Worm (Caenorhabditis elegans) whole organism, L1 larva: Measurements from ENCODE around the gene Y54F10AM.6.

Experiments
- C16A3.4 ChIP-seq: fragments of 150-350 bp; optimal IDR thresholded peaks from 2 replicates; lab custom pipeline; 2014; ENCODE audit warnings: missing biosample characterization, missing genetic modification characterization
- C34B4.2 ChIP-seq: sonication (generic microtip); optimal IDR thresholded peaks from 2 replicates; lab custom pipeline; 2017; ENCODE audit warnings: mild to moderate bottlenecking, missing genetic modification characterization, missing compliant biosample characterization
- Y116A8C.19 ChIP-seq: sonication (generic microtip); optimal IDR thresholded peaks from 2 replicates; lab custom pipeline; 2016; ENCODE audit warnings: missing compliant biosample characterization, missing genetic modification characterization, borderline replicate concordance
- aha-1 ChIP-seq: fragments of 150-350 bp; optimal IDR thresholded peaks from 2 replicates; lab custom pipeline; 2014; ENCODE audit warnings: missing biosample characterization, missing genetic modification characterization
- aly-2 ChIP-seq: fragments of 150-350 bp; optimal IDR thresholded peaks from 2 replicates; lab custom pipeline; 2014; ENCODE audit warnings: missing biosample characterization, missing genetic modification characterization
- blmp-1 ChIP-seq: fragments of 150-350 bp; optimal IDR thresholded peaks from 2 replicates; lab custom pipeline; 2014; ENCODE audit warnings: missing biosample characterization, missing genetic modification characterization
- ceh-63 ChIP-seq: fragments of 200-800 bp; sonication (Bioruptor generic); optimal IDR thresholded peaks from 2 replicates; lab custom pipeline; 2018; ENCODE audit warnings: mild to moderate bottlenecking, missing genetic modification characterization, missing compliant biosample characterization
- ceh-8 ChIP-seq: fragments of 200-800 bp; sonication (Bioruptor generic); optimal IDR thresholded peaks from 2 replicates; lab custom pipeline; 2018; ENCODE audit warnings: mild to moderate bottlenecking, missing genetic modification characterization, moderate library complexity, missing compliant biosample characterization
- dsc-1 ChIP-seq: sonication (generic microtip); optimal IDR thresholded peaks from 2 replicates; lab custom pipeline; 2016; ENCODE audit warnings: mild to moderate bottlenecking, missing genetic modification characterization, missing compliant biosample characterization
- egl-13 ChIP-seq: sonication (generic microtip); optimal IDR thresholded peaks from 2 replicates; lab custom pipeline; 2016; ENCODE audit warnings: missing genotype, missing genetic modification reagents, missing genetic modification characterization, missing compliant biosample characterization
- elt-2 ChIP-seq: sonication (generic microtip); optimal IDR thresholded peaks from 2 replicates; lab custom pipeline; 2016; ENCODE audit warnings: missing genetic modification characterization, mild to moderate bottlenecking, inconsistent platforms, missing compliant biosample characterization, missing genetic modification reagents
- elt-3 ChIP-seq, 6 experiments: fragments of 150-350 bp in 1 of 6; sonication (generic microtip); optimal IDR thresholded peaks; 2 replicates each; lab custom pipeline; 2017 to 2018; ENCODE audit warnings: missing biosample characterization in 6 of 6, missing genetic modification characterization in 6 of 6, inconsistent platforms in 1 of 6
- fkh-4 ChIP-seq: sonication (generic microtip); optimal IDR thresholded peaks from 2 replicates; lab custom pipeline; 2016; ENCODE audit warnings: missing compliant biosample characterization, missing genetic modification characterization, borderline replicate concordance
- fos-1 ChIP-seq: fragments of 150-350 bp; optimal IDR thresholded peaks from 2 replicates; lab custom pipeline; 2014; ENCODE audit warnings: missing biosample characterization, missing genetic modification characterization
- hlh-17 ChIP-seq: fragments of 200-800 bp; sonication (Bioruptor generic); optimal IDR thresholded peaks from 2 replicates; lab custom pipeline; 2018; ENCODE audit warnings: missing genetic modification characterization, mild to moderate bottlenecking, missing compliant biosample characterization, moderate library complexity, borderline replicate concordance
- hlh-4 ChIP-seq: sonication (generic microtip); optimal IDR thresholded peaks from 2 replicates; lab custom pipeline; 2016; ENCODE audit warnings: mild to moderate bottlenecking, missing genetic modification characterization, missing compliant biosample characterization
- irx-1 ChIP-seq: sonication (generic microtip); optimal IDR thresholded peaks from 2 replicates; lab custom pipeline; 2016; ENCODE audit warnings: missing genetic modification characterization, missing compliant biosample characterization
- isw-1 ChIP-seq: fragments of 200-800 bp; sonication (Bioruptor generic); IDR thresholded peaks from 2 replicates; pipeline ENCODE4 v1.3.6; 2022; ENCODE audit warnings: missing genetic modification characterization, missing compliant biosample characterization
- lin-14 ChIP-seq: fragments of 200-800 bp; sonication (Bioruptor generic); optimal IDR thresholded peaks from 2 replicates; lab custom pipeline; 2018; ENCODE audit warnings: mild to moderate bottlenecking, missing genetic modification characterization, moderate library complexity, missing compliant biosample characterization
- lin-15B ChIP-seq: fragments of 150-350 bp; sonication (generic microtip); optimal IDR thresholded peaks from 3 replicates; lab custom pipeline; 2014; ENCODE audit warnings: missing biosample characterization, missing genetic modification characterization
- lin-35 ChIP-seq, 2 experiments: fragments of 150-350 bp; optimal IDR thresholded peaks; 2 replicates each; lab custom pipeline; 2014; ENCODE audit warnings: missing biosample characterization in 2 of 2, missing genetic modification characterization in 2 of 2, missing genetic modification reagents in 2 of 2
- lin-39 ChIP-seq: fragments of 150-350 bp; optimal IDR thresholded peaks from 2 replicates; lab custom pipeline; 2014; ENCODE audit warnings: missing biosample characterization, missing genetic modification reagents, missing genetic modification characterization
- lir-3 ChIP-seq: sonication (generic microtip); optimal IDR thresholded peaks from 2 replicates; lab custom pipeline; 2016; ENCODE audit warnings: mild to moderate bottlenecking, missing genetic modification characterization, moderate library complexity, missing compliant biosample characterization; ENCODE audit not compliant: poor library complexity
- nhr-47 ChIP-seq: sonication (generic microtip); optimal IDR thresholded peaks from 2 replicates; lab custom pipeline; 2016; ENCODE audit warnings: mild to moderate bottlenecking, missing genetic modification characterization, moderate library complexity, missing compliant biosample characterization
- nhr-77 ChIP-seq: fragments of 150-350 bp; optimal IDR thresholded peaks from 2 replicates; lab custom pipeline; 2014; ENCODE audit warnings: missing biosample characterization, missing genetic modification characterization
- pag-3 ChIP-seq: sonication (generic microtip); optimal IDR thresholded peaks from 2 replicates; lab custom pipeline; 2017; ENCODE audit warnings: missing genetic modification characterization, mild to moderate bottlenecking, missing compliant biosample characterization, antibody characterized with exemption, borderline replicate concordance; ENCODE audit not compliant: insufficient read depth
- pax-3 ChIP-seq: fragments of 200-800 bp; sonication (Bioruptor generic); optimal IDR thresholded peaks from 2 replicates; lab custom pipeline; 2018; ENCODE audit warnings: mild to moderate bottlenecking, missing genetic modification characterization, moderate library complexity, missing compliant biosample characterization
- skn-1 ChIP-seq: fragments of 150-350 bp; optimal IDR thresholded peaks from 2 replicates; lab custom pipeline; 2014; ENCODE audit warnings: missing biosample characterization, missing genetic modification characterization
- sup-37 ChIP-seq: fragments of 200-800 bp; sonication (Bioruptor generic); optimal IDR thresholded peaks from 2 replicates; lab custom pipeline; 2018; ENCODE audit warnings: mild to moderate bottlenecking, missing genetic modification characterization, missing compliant biosample characterization
- swsn-7 ChIP-seq: sonication (generic microtip); optimal IDR thresholded peaks from 2 replicates; lab custom pipeline; 2016; ENCODE audit warnings: missing genetic modification characterization, missing compliant biosample characterization
- tbx-2 ChIP-seq: sonication (generic microtip); optimal IDR thresholded peaks from 2 replicates; lab custom pipeline; 2016; ENCODE audit warnings: missing genetic modification characterization, missing compliant biosample characterization
- unc-130 ChIP-seq: fragments of 150-350 bp; optimal IDR thresholded peaks from 2 replicates; lab custom pipeline; 2017; ENCODE audit warnings: missing biosample characterization, missing genetic modification characterization, inconsistent platforms
- unc-30 ChIP-seq: sonication (generic microtip); optimal IDR thresholded peaks from 2 replicates; lab custom pipeline; 2017; ENCODE audit warnings: missing biosample characterization, missing genetic modification characterization
- unc-98 ChIP-seq: fragments of 200-800 bp; sonication (Bioruptor generic); IDR thresholded peaks from 2 replicates; pipeline ENCODE4 v1.3.6; 2022; ENCODE audit warnings: missing genetic modification characterization, missing compliant biosample characterization
- vab-15 ChIP-seq: sonication (generic microtip); optimal IDR thresholded peaks from 2 replicates; lab custom pipeline; 2017; ENCODE audit warnings: missing genotype, mild to moderate bottlenecking, missing genetic modification characterization, missing compliant biosample characterization
- xbp-1 ChIP-seq: sonication (generic microtip); optimal IDR thresholded peaks from 2 replicates; lab custom pipeline; 2016; ENCODE audit warnings: missing genetic modification characterization, missing compliant biosample characterization
- zag-1 ChIP-seq: fragments of 150-350 bp; optimal IDR thresholded peaks from 2 replicates; lab custom pipeline; 2014; ENCODE audit warnings: missing biosample characterization, missing genetic modification characterization
- ztf-11 ChIP-seq, 2 experiments: sonication (generic microtip); optimal IDR thresholded peaks; 2 replicates each; lab custom pipeline; 2016 to 2017; ENCODE audit warnings: missing genetic modification characterization in 2 of 2, missing biosample characterization in 1 of 2, missing compliant biosample characterization in 1 of 2

The Y54F10AM.6 gene

DNA sequence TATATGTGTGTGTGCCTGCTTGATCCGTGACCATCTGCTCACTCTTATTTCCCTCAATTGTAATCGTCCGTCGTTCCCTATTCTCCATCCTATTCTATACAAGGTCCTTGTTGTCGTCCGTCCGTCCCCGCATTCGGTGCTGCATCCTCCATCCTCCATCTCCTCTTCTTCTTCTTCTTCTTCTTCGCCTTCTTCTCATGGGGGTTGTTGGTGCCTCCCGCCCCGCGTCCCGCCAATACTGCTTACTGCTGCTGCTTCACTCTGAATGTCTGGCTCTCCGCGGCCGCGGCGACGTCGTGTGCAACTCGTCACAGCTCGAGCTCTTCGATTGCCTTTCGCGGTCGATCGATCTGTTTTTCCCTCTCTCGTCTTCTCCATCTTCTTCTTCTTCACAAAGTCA lies 26.5 kb downstream of the Y54F10AM.6 start (continued):
- TF ChIP-seq fos-1 (tag; lab: Kevin White, UChicago) (no peak), Y116A8C.19 (no peak), lin-35 (GFP tag; optimal IDR thresholded peaks at IDR 0.05; lab: Kevin White, UChicago) (peak in 1 of 2 experiments; percentile 26), C16A3.4 (tag; lab: Kevin White, UChicago) (no peak), zag-1 (tag; lab: Kevin White, UChicago) (no peak), pax-3 (tag; lab: Kevin White, UChicago) (no peak), isw-1 (GFP tag; lab: Robert Waterston, UW) (no peak), C34B4.2 (tag; lab: Kevin White, UChicago) (no peak), lin-14 (GFP tag; lab: Kevin White, UChicago) (peak; percentile 80), skn-1 (tag; lab: Kevin White, UChicago) (no peak), aly-2 (tag; lab: Kevin White, UChicago) (no peak), elt-3 (tag; optimal IDR thresholded peaks at IDR 0.05; lab: Kevin White, UChicago) (no peak), ztf-11 (tag; optimal IDR thresholded peaks at IDR 0.05; lab: Kevin White, UChicago) (no peak), tbx-2 (tag; lab: Kevin White, UChicago) (peak; percentile 16), ceh-63 (GFP tag; lab: Kevin White, UChicago) (no peak)

DNA sequence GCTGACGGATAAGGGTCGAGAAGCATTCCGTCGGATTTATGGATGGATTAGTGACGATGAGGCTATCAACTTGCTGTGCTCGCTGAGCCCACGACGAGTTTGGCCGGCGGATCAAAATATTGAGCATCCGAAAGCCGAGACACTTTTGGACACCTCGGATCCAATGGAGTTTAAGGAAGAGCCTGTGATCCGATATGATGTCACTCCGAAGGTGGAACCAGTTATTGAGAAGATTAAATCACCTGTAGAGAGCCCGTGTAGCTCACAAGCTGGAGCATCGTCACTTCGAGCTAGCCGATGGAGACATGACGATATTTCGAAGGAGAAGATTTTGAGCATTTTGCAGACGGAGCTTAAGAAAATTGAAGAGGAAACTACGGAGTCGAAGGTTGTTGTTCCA lies 31.9 kb downstream of the Y54F10AM.6 start:
- TF ChIP-seq elt-3 (tag; optimal IDR thresholded peaks at IDR 0.05; lab: Kevin White, UChicago) = no peak
- no peak for TF ChIP-seq xbp-1 (tag; lab: Kevin White, UChicago)
- no peak for TF ChIP-seq lin-14 (GFP tag; lab: Kevin White, UChicago)
- no peak for TF ChIP-seq unc-98
- TF ChIP-seq elt-2 = no peak
- no peak for TF ChIP-seq aha-1
- no peak for TF ChIP-seq nhr-47
- no peak for TF ChIP-seq egl-13
- no peak for TF ChIP-seq unc-30 (tag; lab: Kevin White, UChicago)
- TF ChIP-seq hlh-17 (GFP tag; lab: Kevin White, UChicago) = no peak
- TF ChIP-seq ceh-8 (GFP tag; lab: Kevin White, UChicago) = no peak
- TF ChIP-seq sup-37 = no peak
- TF ChIP-seq skn-1 (tag; lab: Kevin White, UChicago) = no peak
- no peak for TF ChIP-seq fkh-4 (tag; lab: Kevin White, UChicago)
- TF ChIP-seq nhr-77 = no peak
- no peak for TF ChIP-seq irx-1 (tag; lab: Kevin White, UChicago)
- no peak for TF ChIP-seq pag-3 (tag; lab: Kevin White, UChicago)
- no peak for TF ChIP-seq swsn-7 (tag; lab: Kevin White, UChicago)
- TF ChIP-seq lin-39 (tag; lab: Kevin White, UChicago) = no peak
- TF ChIP-seq pax-3 (tag; lab: Kevin White, UChicago) = no peak

DNA sequence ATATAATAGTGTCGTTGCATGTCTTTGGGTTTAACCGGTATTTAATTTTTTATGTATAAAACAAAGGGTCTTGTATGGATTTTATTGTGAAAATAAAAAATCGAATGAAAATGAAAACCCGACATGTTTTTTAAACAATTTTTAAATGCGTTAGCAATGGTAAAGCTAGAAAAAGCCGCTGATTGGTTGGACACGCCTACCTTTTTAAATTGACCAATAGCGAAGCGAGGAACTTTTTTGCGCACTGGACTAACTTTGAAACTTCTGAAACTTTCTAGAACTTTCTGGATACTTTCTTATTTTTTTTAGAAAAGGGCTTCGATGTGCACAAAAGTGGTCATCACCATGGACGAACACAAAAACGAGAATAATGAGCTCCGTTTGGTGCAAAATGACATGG lies 37.7 kb downstream of the Y54F10AM.6 start:
- TF ChIP-seq C16A3.4 (tag; lab: Kevin White, UChicago) (no peak), lir-3 (tag; lab: Kevin White, UChicago) (no peak), ceh-8 (GFP tag; lab: Kevin White, UChicago) (no peak), unc-130 (tag; lab: Kevin White, UChicago) (no peak), dsc-1 (tag; lab: Kevin White, UChicago) (no peak), lin-15B (tag; lab: Kevin White, UChicago) (no peak), vab-15 (no peak), lin-35 (GFP tag; optimal IDR thresholded peaks at IDR 0.05; lab: Kevin White, UChicago) (no peak), hlh-4 (no peak), blmp-1 (no peak), sup-37 (no peak)
